Fruit fly (Drosophila melanogaster) whole organism, pupa: Measurements from ENCODE around the gene Gr93d.

Experiments
- CG14655 ChIP-seq: fragments of 200-800 bp; sonication (Bioruptor generic); optimal IDR thresholded peaks from 3 replicates; lab custom pipeline; 2017; ENCODE audit warnings: mild to moderate bottlenecking, missing biosample characterization, missing genetic modification reagents, missing genetic modification characterization
- CG17806 ChIP-seq: fragments of 200-800 bp; sonication (Bioruptor generic); optimal IDR thresholded peaks from 2 replicates; lab custom pipeline; 2018; ENCODE audit warnings: missing biosample characterization, mild to moderate bottlenecking, missing genetic modification characterization, moderate library complexity
- CG34367 ChIP-seq: fragments of 200-800 bp; sonication (Bioruptor generic); optimal IDR thresholded peaks from 2 replicates; lab custom pipeline; 2018; ENCODE audit warnings: missing biosample characterization, mild to moderate bottlenecking, missing genetic modification characterization
- CG4496 ChIP-seq: fragments of 200-800 bp; sonication (Bioruptor generic); IDR thresholded peaks from 3 replicates; pipeline ENCODE4 v1.3.6; 2022; ENCODE audit warnings: missing biosample characterization, missing genetic modification characterization
- fd96Ca ChIP-seq: fragments of 200-800 bp; sonication (Bioruptor generic); IDR thresholded peaks from 3 replicates; pipeline ENCODE4 v1.3.6; 2022; ENCODE audit warnings: missing biosample characterization, missing genetic modification characterization

DNA sequence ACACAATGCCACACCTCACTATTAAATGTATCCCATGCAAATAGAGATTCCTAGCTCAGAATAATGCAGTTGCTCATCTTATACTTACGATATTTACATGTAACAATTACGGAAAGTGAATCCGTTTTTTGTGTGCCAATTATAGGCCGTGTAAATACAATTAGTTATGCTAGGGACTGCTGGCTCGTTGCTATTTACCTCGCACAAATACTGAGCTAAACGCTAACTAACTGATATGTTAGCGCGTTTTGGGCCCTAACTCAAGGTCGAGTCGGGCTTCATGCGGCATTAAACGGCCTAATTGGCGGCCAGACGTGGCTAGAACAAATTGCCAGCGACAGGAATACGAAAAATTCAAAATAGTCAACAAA, 10.4 kb upstream of the Gr93d start:
- TF ChIP-seq CG34367 (tag; lab: Kevin White, UChicago) (no peak), CG17806 (tag; lab: Kevin White, UChicago) (no peak), CG4496 (no peak), CG14655 (GFP tag; lab: Kevin White, UChicago) (no peak), fd96Ca (GFP tag; lab: Robert Waterston, UW) (no peak)
